Worm (Caenorhabditis elegans) whole organism, early embryonic: ENCODE results near the gene F13E9.13.

Experiments
- B0310.2 ChIP-seq: sonication (generic microtip); optimal IDR thresholded peaks from 2 replicates; lab custom pipeline; 2016; ENCODE audit warnings: mild to moderate bottlenecking, missing genetic modification characterization, missing compliant biosample characterization
- F13C5.2 ChIP-seq: sonication (generic microtip); optimal IDR thresholded peaks from 2 replicates; lab custom pipeline; 2017; ENCODE audit warnings: mild to moderate bottlenecking, missing genetic modification characterization, inconsistent platforms, missing compliant biosample characterization
- aly-1 ChIP-seq: sonication (generic microtip); optimal IDR thresholded peaks from 2 replicates; lab custom pipeline; 2016; ENCODE audit warnings: missing genetic modification characterization, missing compliant biosample characterization
- ama-1 ChIP-seq: fragments of 150-350 bp; optimal IDR thresholded peaks from 2 replicates; lab custom pipeline; 2014
- ceh-13 ChIP-seq: fragments of 200-800 bp; sonication (Bioruptor generic); optimal IDR thresholded peaks from 2 replicates; lab custom pipeline; 2018; ENCODE audit warnings: mild to moderate bottlenecking, missing genetic modification characterization, missing compliant biosample characterization
- ceh-36 ChIP-seq: sonication (generic microtip); optimal IDR thresholded peaks from 2 replicates; lab custom pipeline; 2016; ENCODE audit warnings: missing genetic modification characterization, inconsistent platforms, missing compliant biosample characterization
- ets-7 ChIP-seq: sonication (generic microtip); optimal IDR thresholded peaks from 2 replicates; lab custom pipeline; 2016; ENCODE audit warnings: missing genotype, missing genetic modification characterization, missing compliant biosample characterization
- flt-1 ChIP-seq: fragments of 200-800 bp; sonication (Bioruptor generic); IDR thresholded peaks from 2 replicates; pipeline ENCODE4 v1.3.6; 2022; ENCODE audit warnings: missing genetic modification characterization, missing compliant biosample characterization
- hmbx-1 ChIP-seq: sonication (generic microtip); optimal IDR thresholded peaks from 2 replicates; lab custom pipeline; 2016; ENCODE audit warnings: mild to moderate bottlenecking, missing genetic modification characterization, missing compliant biosample characterization
- hmg-4 ChIP-seq: fragments of 200-800 bp; sonication (Bioruptor generic); optimal IDR thresholded peaks from 2 replicates; lab custom pipeline; 2018; ENCODE audit warnings: mild to moderate bottlenecking, missing genetic modification characterization, missing compliant biosample characterization
- hnd-1 ChIP-seq: sonication (generic microtip); optimal IDR thresholded peaks from 2 replicates; lab custom pipeline; 2016; ENCODE audit warnings: missing genetic modification characterization, missing compliant biosample characterization
- pes-1 ChIP-seq: fragments of 200-800 bp; sonication (Bioruptor generic); IDR thresholded peaks from 2 replicates; pipeline ENCODE4 v1.3.6; 2022; ENCODE audit warnings: missing genetic modification reagents, missing genetic modification characterization, missing compliant biosample characterization
- scrt-1 ChIP-seq: fragments of 200-800 bp; sonication (Bioruptor generic); IDR thresholded peaks from 2 replicates; pipeline ENCODE4 v1.3.6; 2022; ENCODE audit warnings: missing genetic modification characterization, missing compliant biosample characterization
- sea-1 ChIP-seq: fragments of 200-800 bp; sonication (Bioruptor generic); conservative IDR thresholded peaks from 2 replicates; pipeline ENCODE4 v1.3.6; 2022; ENCODE audit warnings: missing genetic modification characterization, missing compliant biosample characterization
- tbx-11 ChIP-seq: fragments of 200-800 bp; sonication (Bioruptor generic); IDR thresholded peaks from 2 replicates; pipeline ENCODE4 v1.3.6; 2022; ENCODE audit warnings: missing genetic modification characterization, missing compliant biosample characterization
- tbx-37 ChIP-seq: fragments of 200-800 bp; sonication (Bioruptor generic); conservative IDR thresholded peaks from 2 replicates; pipeline ENCODE4 v1.3.6; 2022; ENCODE audit warnings: missing genetic modification reagents, missing genetic modification characterization, missing compliant biosample characterization
- tra-4 ChIP-seq: sonication (generic microtip); optimal IDR thresholded peaks from 2 replicates; lab custom pipeline; 2017; ENCODE audit warnings: missing genetic modification characterization, missing compliant biosample characterization

The F13E9.13 gene

ce11 chrIV:10900083-10900482 lies 18.7 kb downstream of the F13E9.13 start, which contains the start of gene srlf-30:
TSS of gene srlf-30 (plus strand) at chrIV:10900383.
- TF ChIP-seq scrt-1 (GFP tag; lab: Robert Waterston, UW) (no peak), tbx-11 (GFP tag; lab: Robert Waterston, UW) (no peak), ceh-36 (tag; lab: Kevin White, UChicago) (no peak), hmg-4 (no peak), flt-1 (GFP tag; lab: Robert Waterston, UW) (no peak), pes-1 (no peak), hmbx-1 (tag; lab: Kevin White, UChicago) (no peak), ama-1 (lab: Kevin White, UChicago) (no peak), tbx-37 (GFP tag; lab: Robert Waterston, UW) (no peak), F13C5.2 (no peak), aly-1 (no peak), hnd-1 (no peak), tra-4 (tag; lab: Kevin White, UChicago) (no peak), ets-7 (no peak), B0310.2 (tag; lab: Kevin White, UChicago) (no peak), sea-1 (GFP tag; lab: Robert Waterston, UW) (no peak)

DNA sequence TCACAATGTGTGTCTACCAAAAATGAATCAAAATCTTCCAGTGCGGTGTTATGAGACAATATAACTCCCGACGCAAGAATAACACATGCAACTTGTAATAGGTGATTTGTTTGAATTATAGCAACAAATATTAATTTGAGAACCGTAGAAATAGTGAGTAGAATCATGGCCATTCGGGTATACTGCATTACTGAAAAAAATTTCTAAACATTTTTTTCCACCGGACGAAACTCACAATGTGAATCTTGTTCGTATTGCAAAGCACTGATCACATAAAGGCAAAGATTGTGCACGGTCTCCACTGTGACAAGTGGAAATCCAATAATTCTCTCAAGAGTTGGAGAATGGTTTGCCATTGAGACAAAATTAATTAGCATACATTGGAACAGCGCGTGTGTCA lies 21.1 kb downstream of the F13E9.13 start:
- TF ChIP-seq hmbx-1 (tag; lab: Kevin White, UChicago) (no peak), ceh-36 (tag; lab: Kevin White, UChicago) (no peak), B0310.2 (tag; lab: Kevin White, UChicago) (no peak), tbx-11 (GFP tag; lab: Robert Waterston, UW) (no peak), tra-4 (tag; lab: Kevin White, UChicago) (no peak), sea-1 (GFP tag; lab: Robert Waterston, UW) (no peak), flt-1 (GFP tag; lab: Robert Waterston, UW) (no peak), pes-1 (no peak), hnd-1 (no peak), F13C5.2 (no peak), scrt-1 (GFP tag; lab: Robert Waterston, UW) (no peak), ama-1 (lab: Kevin White, UChicago) (no peak), ets-7 (no peak), aly-1 (no peak), tbx-37 (GFP tag; lab: Robert Waterston, UW) (no peak)

- TF ChIP-seq aly-1: no peak
- no peak for TF ChIP-seq ceh-36 (tag; lab: Kevin White, UChicago)
- no peak for TF ChIP-seq tbx-37 (GFP tag; lab: Robert Waterston, UW)
- no peak for TF ChIP-seq ets-7
- no peak for TF ChIP-seq hnd-1
- no peak for TF ChIP-seq tbx-11 (GFP tag; lab: Robert Waterston, UW)
- TF ChIP-seq B0310.2 (tag; lab: Kevin White, UChicago): no peak
- no peak for TF ChIP-seq ceh-13 (GFP tag; lab: Kevin White, UChicago)
- no peak for TF ChIP-seq sea-1 (GFP tag; lab: Robert Waterston, UW)
- TF ChIP-seq tra-4 (tag; lab: Kevin White, UChicago): no peak
- TF ChIP-seq pes-1: no peak
- no peak for TF ChIP-seq F13C5.2
These were observed 22.9 kb downstream of the F13E9.13 start, which contains the start of gene ZK596.3 for ce11 chrIV:10904282-10904681. TSS of gene ZK596.3 (minus strand) at chrIV:10904382.

DNA sequence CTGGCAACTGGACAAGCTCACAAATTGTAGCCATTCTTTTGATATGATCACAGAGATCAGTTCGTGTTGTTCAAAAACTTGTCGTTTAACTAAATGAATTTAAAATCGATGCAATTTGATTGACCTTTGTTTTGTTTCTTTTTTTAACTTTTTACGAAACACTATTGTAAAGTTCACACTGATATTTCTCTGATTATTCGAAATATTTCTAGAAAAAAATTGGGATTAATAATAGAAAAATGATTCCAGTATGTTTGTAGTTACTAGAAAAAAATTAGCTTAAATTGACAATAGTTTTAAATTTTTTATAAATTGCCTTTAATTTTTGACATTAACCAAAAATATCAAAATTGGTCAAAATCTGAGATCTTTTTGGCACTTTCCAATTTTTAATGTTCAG lies 27.9 kb downstream of the F13E9.13 start, which contains the start of gene ZK596.2:
TSS of gene ZK596.2 (minus strand) at position 101 of the 400 bp plus-strand sequence.
- TF ChIP-seq F13C5.2: no peak
- no peak for TF ChIP-seq scrt-1 (GFP tag; lab: Robert Waterston, UW)
- TF ChIP-seq sea-1 (GFP tag; lab: Robert Waterston, UW): no peak
- no peak for TF ChIP-seq tbx-37 (GFP tag; lab: Robert Waterston, UW)
- TF ChIP-seq ama-1 (lab: Kevin White, UChicago): no peak
- TF ChIP-seq flt-1 (GFP tag; lab: Robert Waterston, UW): no peak
- TF ChIP-seq ceh-36 (tag; lab: Kevin White, UChicago): no peak
- TF ChIP-seq hnd-1: no peak
- TF ChIP-seq tra-4 (tag; lab: Kevin White, UChicago): no peak
- TF ChIP-seq B0310.2 (tag; lab: Kevin White, UChicago): no peak
- no peak for TF ChIP-seq tbx-11 (GFP tag; lab: Robert Waterston, UW)
- TF ChIP-seq aly-1: no peak

DNA sequence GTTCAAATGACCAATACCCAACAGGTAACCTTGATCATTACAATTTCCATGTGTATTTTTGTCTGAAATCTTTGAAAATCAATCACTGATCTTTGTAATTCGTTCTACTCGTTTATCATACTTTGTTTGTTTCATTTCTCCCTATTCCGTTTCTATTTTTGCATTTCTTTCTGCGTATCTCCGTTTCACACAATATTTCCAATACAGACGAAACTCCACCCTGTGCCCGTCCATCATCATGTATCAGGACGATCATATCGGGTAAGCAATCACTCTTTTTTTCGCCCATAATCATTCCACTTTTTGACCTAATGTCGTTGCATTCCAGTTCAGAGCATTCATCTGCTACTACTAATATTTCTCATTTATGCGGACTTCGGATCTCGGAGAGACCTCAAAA lies 28.4 kb downstream of the F13E9.13 start, which contains the start of gene pyk-2:
TSS of gene pyk-2 (plus strand) at position 206 of the 400 bp plus-strand sequence.
- TF ChIP-seq ama-1 (lab: Kevin White, UChicago): no peak
- TF ChIP-seq F13C5.2: no peak
- no peak for TF ChIP-seq ceh-13 (GFP tag; lab: Kevin White, UChicago)

DNA sequence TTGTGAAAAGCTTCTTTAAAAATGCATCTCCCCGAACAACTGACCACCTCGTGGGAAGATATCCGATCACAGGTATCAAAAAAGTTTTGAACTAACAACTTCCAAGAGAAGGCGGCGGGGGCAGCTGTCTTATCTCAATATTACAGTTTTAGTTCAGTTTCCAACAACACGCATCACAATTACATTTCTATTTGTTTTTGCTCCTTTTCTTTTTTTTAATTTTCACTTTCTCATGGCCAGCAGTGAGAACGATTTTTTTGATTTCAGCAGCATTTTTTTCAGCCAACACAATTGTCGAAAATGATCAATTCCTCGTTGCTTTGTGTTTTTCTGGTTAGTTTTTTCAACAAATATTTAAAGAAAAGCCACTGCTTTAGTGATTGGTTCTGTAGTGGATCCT lies 31.7 kb downstream of the F13E9.13 start, which contains the start of gene ZK593.2:
TSS of gene ZK593.2 (plus strand) at position 301 of the 400 bp plus-strand sequence.
- TF ChIP-seq ama-1 (lab: Kevin White, UChicago) (no peak), sea-1 (GFP tag; lab: Robert Waterston, UW) (no peak), tra-4 (tag; lab: Kevin White, UChicago) (no peak), flt-1 (GFP tag; lab: Robert Waterston, UW) (no peak), scrt-1 (GFP tag; lab: Robert Waterston, UW) (no peak), tbx-37 (GFP tag; lab: Robert Waterston, UW) (no peak), F13C5.2 (no peak), hmbx-1 (tag; lab: Kevin White, UChicago) (no peak)

DNA sequence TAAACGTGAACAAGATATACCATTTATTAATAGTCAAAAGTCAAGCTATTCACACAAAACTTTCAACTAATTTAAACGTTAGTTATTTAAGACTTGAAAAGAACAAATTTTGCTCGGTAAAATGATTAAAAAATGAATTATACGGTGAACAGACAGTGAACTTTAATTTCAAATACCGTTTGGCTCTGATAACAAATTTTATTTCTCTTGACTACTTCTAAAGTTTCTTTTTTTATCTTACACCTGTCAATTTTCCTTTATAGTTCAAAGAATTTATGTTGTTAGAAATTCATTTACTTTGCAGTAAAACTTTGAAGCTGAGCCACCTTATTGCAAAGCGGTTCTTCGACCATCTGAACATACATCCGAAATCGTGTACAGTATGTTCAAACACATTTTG lies 34.0 kb downstream of the F13E9.13 start, which contains the start of gene ZK593.3:
TSS of gene ZK593.3 (plus strand) at position 301 of the 400 bp plus-strand sequence.
- TF ChIP-seq flt-1 (GFP tag; lab: Robert Waterston, UW): no peak
- TF ChIP-seq hmbx-1 (tag; lab: Kevin White, UChicago): no peak
- TF ChIP-seq F13C5.2: no peak
- TF ChIP-seq aly-1: no peak
- TF ChIP-seq tra-4 (tag; lab: Kevin White, UChicago): no peak
- TF ChIP-seq tbx-37 (GFP tag; lab: Robert Waterston, UW): no peak
- TF ChIP-seq hmg-4: no peak
- no peak for TF ChIP-seq pes-1
- no peak for TF ChIP-seq ceh-13 (GFP tag; lab: Kevin White, UChicago)
- TF ChIP-seq ceh-36 (tag; lab: Kevin White, UChicago): no peak
- no peak for TF ChIP-seq scrt-1 (GFP tag; lab: Robert Waterston, UW)
